Worm (Caenorhabditis elegans): ENCODE results near the gene F43H9.3.

DNA sequence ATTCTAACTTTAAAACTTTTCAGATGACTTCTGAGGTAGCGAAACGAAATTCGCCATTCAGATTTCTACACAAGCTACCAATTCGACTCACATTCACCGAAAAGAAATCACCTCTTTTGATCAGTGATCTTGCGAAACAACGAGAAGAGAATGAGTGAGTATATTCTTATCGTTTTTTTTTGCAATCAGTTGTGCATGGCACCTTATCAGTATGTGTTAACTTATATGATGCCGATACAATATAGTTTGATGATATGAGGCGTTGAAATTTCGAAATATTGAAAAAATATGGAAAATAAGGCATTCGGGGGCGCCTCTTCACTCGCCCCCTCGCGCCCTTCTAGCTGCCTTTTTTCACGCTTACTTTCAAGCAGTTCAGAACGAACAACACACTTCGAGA, 6.8 kb downstream of the F43H9.3 start:
- TF ChIP-seq ham-2 (GFP tag; optimal IDR thresholded peaks at IDR 0.05) (no peak), unc-62 (GFP tag; optimal IDR thresholded peaks at IDR 0.05) (no peak), lin-32 (GFP tag; optimal IDR thresholded peaks at IDR 0.05) (no peak), ztf-11 (tag; optimal IDR thresholded peaks at IDR 0.05) (no peak), lsy-2 (tag; optimal IDR thresholded peaks at IDR 0.05) (no peak), mep-1 (tag; optimal IDR thresholded peaks at IDR 0.05) (no peak), nhr-12 (tag; optimal IDR thresholded peaks at IDR 0.05) (no peak), nhr-237 (tag; optimal IDR thresholded peaks at IDR 0.05) (no peak), elt-1 (tag; optimal IDR thresholded peaks at IDR 0.05; ENCODE audit: borderline replicate concordance, insufficient read depth) (no peak), nhr-76 (tag; optimal IDR thresholded peaks at IDR 0.05) (no peak), unc-120 (tag; optimal IDR thresholded peaks at IDR 0.05; ENCODE audit: poor library complexity, severe bottlenecking) (no peak), snpc-4 (tag; optimal IDR thresholded peaks at IDR 0.05) (no peak), unc-39 (tag; optimal IDR thresholded peaks at IDR 0.05) (no peak), zip-8 (tag; optimal IDR thresholded peaks at IDR 0.05) (no peak)

All from whole organism, mixed stage, embryonic.